Fruit fly (Drosophila melanogaster) whole organism, embryonic: ENCODE measurements around the gene fbl.

Experiments used
- Blimp-1 ChIP-seq: fragments of 200-800 bp; sonication (Bioruptor generic); optimal IDR thresholded peaks from 3 replicates; lab custom pipeline; 2018; ENCODE audit warnings: missing biosample characterization, missing genetic modification characterization, mild to moderate bottlenecking, moderate library complexity, missing genetic modification reagents
- CG10209 ChIP-seq: fragments of 200-800 bp; sonication (Bioruptor generic); optimal IDR thresholded peaks from 3 replicates; lab custom pipeline; 2017; ENCODE audit warnings: missing biosample characterization, mild to moderate bottlenecking, missing genetic modification characterization, missing genetic modification reagents
- CG10565 ChIP-seq: fragments of 200-800 bp; sonication (Bioruptor generic); optimal IDR thresholded peaks from 3 replicates; lab custom pipeline; 2016; ENCODE audit warnings: missing biosample characterization, mild to moderate bottlenecking, missing genetic modification characterization
- CG11456 ChIP-seq: fragments of 200-800 bp; sonication (Bioruptor generic); IDR thresholded peaks from 3 replicates; pipeline ENCODE4 v1.3.6; 2022; ENCODE audit warnings: missing biosample characterization, missing genetic modification characterization
- CG11695 ChIP-seq: fragments of 200-800 bp; sonication (Bioruptor generic); IDR thresholded peaks from 3 replicates; pipeline ENCODE4 v1.3.6; 2022; ENCODE audit warnings: missing biosample characterization, missing genetic modification characterization
- CG12391 ChIP-seq: fragments of 200-800 bp; sonication (Bioruptor generic); optimal IDR thresholded peaks from 3 replicates; lab custom pipeline; 2018; ENCODE audit warnings: missing biosample characterization, mild to moderate bottlenecking, missing genetic modification characterization, moderate library complexity
- CG13775 ChIP-seq: fragments of 200-800 bp; sonication (Bioruptor generic); optimal IDR thresholded peaks from 3 replicates; lab custom pipeline; 2017; ENCODE audit warnings: missing biosample characterization, mild to moderate bottlenecking, missing genetic modification characterization
- CG14050 ChIP-seq: fragments of 200-800 bp; sonication (Bioruptor generic); IDR thresholded peaks from 3 replicates; pipeline ENCODE4 v1.3.6; 2022; ENCODE audit warnings: missing biosample characterization, missing genetic modification characterization
- CG18262 ChIP-seq: fragments of 200-800 bp; optimal IDR thresholded peaks from 3 replicates; lab custom pipeline; 2019; ENCODE audit warnings: missing biosample characterization, mild to moderate bottlenecking, missing genetic modification characterization, moderate library complexity
- CG30431 ChIP-seq: fragments of 200-800 bp; sonication (Bioruptor generic); optimal IDR thresholded peaks from 2 replicates; lab custom pipeline; 2017; ENCODE audit warnings: missing biosample characterization, missing genetic modification characterization
- CG3163 ChIP-seq: fragments of 200-800 bp; sonication (Bioruptor generic); optimal IDR thresholded peaks from 3 replicates; lab custom pipeline; 2016; ENCODE audit warnings: missing biosample characterization, missing genetic modification characterization
- CG3407 ChIP-seq: fragments of 200-800 bp; sonication (Bioruptor generic); optimal IDR thresholded peaks from 2 replicates; lab custom pipeline; 2018; ENCODE audit warnings: missing biosample characterization, mild to moderate bottlenecking, missing genetic modification characterization
- CG34224 ChIP-seq: fragments of 200-800 bp; sonication (Bioruptor generic); IDR thresholded peaks from 3 replicates; pipeline ENCODE4 v1.3.6; 2022; ENCODE audit warnings: missing biosample characterization, missing genetic modification characterization; ENCODE audit not compliant: partially characterized antibody
- CG4360 ChIP-seq: fragments of 200-800 bp; sonication (Bioruptor generic); IDR thresholded peaks from 2 replicates; pipeline ENCODE4 v1.3.6; 2022; ENCODE audit warnings: missing biosample characterization, missing genetic modification characterization
- CG5180 ChIP-seq: fragments of 200-800 bp; sonication (Bioruptor generic); optimal IDR thresholded peaks from 3 replicates; lab custom pipeline; 2017; ENCODE audit warnings: missing biosample characterization, missing genetic modification characterization, mild to moderate bottlenecking, moderate library complexity, missing genetic modification reagents
- CG7786 ChIP-seq: fragments of 200-800 bp; sonication (Bioruptor generic); optimal IDR thresholded peaks from 2 replicates; lab custom pipeline; 2016; ENCODE audit warnings: missing biosample characterization, missing genetic modification characterization
- CG7839 ChIP-seq: fragments of 200-800 bp; sonication (Bioruptor generic); optimal IDR thresholded peaks from 3 replicates; lab custom pipeline; 2018; ENCODE audit warnings: missing biosample characterization, mild to moderate bottlenecking, missing genetic modification characterization, moderate library complexity
- CG8388 ChIP-seq: fragments of 200-800 bp; sonication (Bioruptor generic); optimal IDR thresholded peaks from 2 replicates; lab custom pipeline; 2019; ENCODE audit warnings: missing biosample characterization, mild to moderate bottlenecking, missing genetic modification characterization, moderate library complexity
- CG8478 ChIP-seq: fragments of >200 bp; optimal IDR thresholded peaks from 2 replicates; lab custom pipeline; 2018
- CG9817 ChIP-seq: fragments of 200-800 bp; sonication (Bioruptor generic); optimal IDR thresholded peaks from 2 replicates; lab custom pipeline; 2018; ENCODE audit warnings: missing biosample characterization, mild to moderate bottlenecking, missing genetic modification characterization, moderate library complexity
- CrebB ChIP-seq: fragments of 200-800 bp; sonication (Bioruptor generic); optimal IDR thresholded peaks from 3 replicates; lab custom pipeline; 2018; ENCODE audit warnings: missing biosample characterization, mild to moderate bottlenecking, missing genetic modification characterization
- D19A ChIP-seq: fragments of 200-800 bp; optimal IDR thresholded peaks from 3 replicates; lab custom pipeline; 2019; ENCODE audit warnings: missing biosample characterization, mild to moderate bottlenecking, missing genetic modification characterization, moderate library complexity
- Doc2 ChIP-seq: fragments of 200-800 bp; sonication (Bioruptor generic); IDR thresholded peaks from 2 replicates; pipeline ENCODE4 v1.3.6; 2022; ENCODE audit warnings: missing biosample characterization, missing genetic modification characterization
- Hmr ChIP-seq: fragments of 200-800 bp; sonication (Bioruptor generic); optimal IDR thresholded peaks from 3 replicates; lab custom pipeline; 2017; ENCODE audit warnings: mild to moderate bottlenecking, missing biosample characterization, missing genetic modification reagents, missing genetic modification characterization
- Hmx ChIP-seq: fragments of 200-800 bp; sonication (Bioruptor generic); optimal IDR thresholded peaks from 2 replicates; lab custom pipeline; 2016; ENCODE audit warnings: missing biosample characterization, missing genetic modification characterization
- Meics ChIP-seq: fragments of 200-800 bp; sonication (Bioruptor generic); optimal IDR thresholded peaks from 2 replicates; lab custom pipeline; 2017; ENCODE audit warnings: missing biosample characterization, mild to moderate bottlenecking, missing genetic modification characterization
- Nf-YC ChIP-seq: fragments of 200-800 bp; optimal IDR thresholded peaks from 3 replicates; lab custom pipeline; 2019; ENCODE audit warnings: missing biosample characterization, mild to moderate bottlenecking, missing genetic modification characterization, moderate library complexity
- Opbp ChIP-seq: fragments of 200-800 bp; sonication (Bioruptor generic); IDR thresholded peaks from 3 replicates; pipeline ENCODE4 v1.3.6; 2022; ENCODE audit warnings: missing biosample characterization, missing genetic modification characterization; ENCODE audit not compliant: partially characterized antibody
- Pdp1 ChIP-seq, 2 experiments: fragments of 200-800 bp; sonication (Bioruptor generic); optimal IDR thresholded peaks; 3 replicates each; lab custom pipeline; 2016; ENCODE audit warnings: missing biosample characterization in 2 of 2, missing genetic modification characterization in 2 of 2, mild to moderate bottlenecking in 1 of 2, moderate library complexity in 1 of 2
- Rfx ChIP-seq: fragments of 200-800 bp; sonication (Bioruptor generic); IDR thresholded peaks from 2 replicates; pipeline ENCODE4 v1.3.6; 2022; ENCODE audit warnings: missing biosample characterization, missing genetic modification characterization
- cato ChIP-seq: fragments of 200-800 bp; sonication (Bioruptor generic); optimal IDR thresholded peaks from 2 replicates; lab custom pipeline; 2016; ENCODE audit warnings: missing biosample characterization, missing genetic modification characterization, borderline replicate concordance
- crol ChIP-seq: fragments of 200-800 bp; sonication (Bioruptor generic); IDR thresholded peaks from 2 replicates; pipeline ENCODE4 v1.3.6; 2022; ENCODE audit warnings: missing biosample characterization, missing genetic modification characterization
- dmrt11E ChIP-seq: fragments of 200-800 bp; sonication (Bioruptor generic); optimal IDR thresholded peaks from 3 replicates; lab custom pipeline; 2018; ENCODE audit warnings: missing biosample characterization, mild to moderate bottlenecking, missing genetic modification characterization, moderate library complexity
- fd102C ChIP-seq: fragments of 200-800 bp; sonication (Bioruptor generic); optimal IDR thresholded peaks from 2 replicates; lab custom pipeline; 2018; ENCODE audit warnings: missing biosample characterization, mild to moderate bottlenecking, missing genetic modification characterization, moderate library complexity
- fu2 ChIP-seq: fragments of 200-800 bp; sonication (Bioruptor generic); optimal IDR thresholded peaks from 2 replicates; lab custom pipeline; 2016; ENCODE audit warnings: missing biosample characterization, missing genetic modification characterization
- ham ChIP-seq: fragments of 200-800 bp; sonication (Bioruptor generic); IDR thresholded peaks from 2 replicates; pipeline ENCODE4 v1.3.6; 2022; ENCODE audit warnings: missing biosample characterization, missing genetic modification characterization
- jing ChIP-seq: fragments of 200-800 bp; sonication (Bioruptor generic); optimal IDR thresholded peaks from 2 replicates; lab custom pipeline; 2018; ENCODE audit warnings: missing biosample characterization, mild to moderate bottlenecking, missing genetic modification characterization
- lilli ChIP-seq: fragments of 200-800 bp; sonication (Bioruptor generic); optimal IDR thresholded peaks from 3 replicates; lab custom pipeline; 2016; ENCODE audit warnings: missing biosample characterization, missing genetic modification characterization
- lov ChIP-seq, 2 experiments: fragments of 200-800 bp in 1 of 2; fragments of >200 bp in 1 of 2; sonication (Bioruptor generic) in 1 of 2; IDR thresholded peaks in 1 of 2; optimal IDR thresholded peaks in 1 of 2; 2 replicates in 1 of 2; 3 replicates in 1 of 2; pipeline versions ENCODE4 v1.3.6 to Lab custom; 2017 to 2022; ENCODE audit warnings: missing biosample characterization in 1 of 2, missing genetic modification characterization in 1 of 2
- mirr ChIP-seq: fragments of 200-800 bp; sonication (Bioruptor generic); optimal IDR thresholded peaks from 3 replicates; lab custom pipeline; 2018; ENCODE audit warnings: missing biosample characterization, mild to moderate bottlenecking, missing genetic modification characterization
- org-1 ChIP-seq: fragments of 200-800 bp; sonication (Bioruptor generic); optimal IDR thresholded peaks from 2 replicates; lab custom pipeline; 2017; ENCODE audit warnings: missing biosample characterization, missing genetic modification characterization
- prd ChIP-seq, 3 experiments: fragments of >200 bp in 2 of 3; fragments of 200-800 bp in 1 of 3; sonication (Bioruptor generic) in 1 of 3; optimal IDR thresholded peaks in 2 of 3; IDR thresholded peaks in 1 of 3; 2 replicates in 2 of 3; 3 replicates in 1 of 3; pipeline versions ENCODE4 v1.3.6 to Lab custom; 2017 to 2022; ENCODE audit warnings: missing biosample characterization in 1 of 3, missing genetic modification characterization in 1 of 3
- sim ChIP-seq: fragments of 200-800 bp; sonication (Bioruptor generic); IDR thresholded peaks from 2 replicates; pipeline ENCODE4 v1.3.6; 2022; ENCODE audit warnings: missing biosample characterization, missing genetic modification characterization
- slbo ChIP-seq: fragments of 200-800 bp; sonication (Bioruptor generic); IDR thresholded peaks from 2 replicates; pipeline ENCODE4 v1.3.6; 2022; ENCODE audit warnings: missing biosample characterization, missing genetic modification characterization
- stwl ChIP-seq: fragments of 200-800 bp; sonication (Bioruptor generic); optimal IDR thresholded peaks from 3 replicates; lab custom pipeline; 2018; ENCODE audit warnings: missing biosample characterization, mild to moderate bottlenecking, missing genetic modification characterization, moderate library complexity
- twi ChIP-seq: fragments of 200-800 bp; optimal IDR thresholded peaks from 2 replicates; lab custom pipeline; 2019; ENCODE audit warnings: missing biosample characterization, mild to moderate bottlenecking, missing genetic modification characterization, moderate library complexity
- unpg ChIP-seq: fragments of 200-800 bp; sonication (Bioruptor generic); optimal IDR thresholded peaks from 3 replicates; lab custom pipeline; 2018; ENCODE audit warnings: missing biosample characterization, mild to moderate bottlenecking, missing genetic modification characterization, moderate library complexity
- zen ChIP-seq: fragments of 200-800 bp; sonication (Bioruptor generic); optimal IDR thresholded peaks from 3 replicates; lab custom pipeline; 2018; ENCODE audit warnings: missing biosample characterization, mild to moderate bottlenecking, missing genetic modification characterization, moderate library complexity

fbl gene

DNA sequence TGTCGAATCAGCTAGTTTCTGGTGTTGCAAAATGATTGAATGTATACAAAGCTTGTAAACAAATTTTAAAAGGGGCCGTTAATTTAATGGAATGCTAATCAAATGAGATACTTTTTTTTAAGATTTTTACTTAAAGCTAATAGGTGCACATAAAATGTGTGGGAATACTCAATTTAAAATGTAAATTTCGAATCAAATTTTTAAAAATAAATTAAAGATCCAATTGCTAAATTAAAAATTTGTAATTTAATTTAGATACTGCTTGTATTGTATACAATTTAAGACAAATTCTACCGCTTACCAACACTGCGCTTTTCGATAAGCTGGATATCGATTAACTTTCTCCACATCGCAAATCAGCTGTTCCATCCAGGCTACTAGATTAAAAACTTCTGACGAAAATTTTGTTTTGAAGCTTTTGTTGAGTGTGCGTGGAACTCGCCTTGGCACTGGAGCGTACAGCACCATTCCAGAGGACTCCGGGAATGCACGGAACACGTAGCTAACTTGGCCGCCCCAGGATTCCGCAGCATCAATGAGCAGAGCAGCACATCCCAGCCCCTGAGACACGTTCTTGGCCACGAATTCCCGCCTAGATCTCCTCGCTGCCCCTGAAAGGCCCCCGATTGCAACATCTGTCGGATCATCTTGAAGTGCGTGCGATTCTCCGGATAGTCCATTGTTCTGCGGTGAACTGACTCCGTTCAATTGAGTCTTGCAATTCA is at the start of gene fbl, which contains the start of gene CG5498 (continued):
- peak; percentile 63; the same call in 1 of the 2 replicates for TF ChIP-seq slbo
- TF ChIP-seq CG14050 (GFP tag; lab: Robert Waterston, UW) = no peak
- TF ChIP-seq unpg (GFP tag; lab: Kevin White, UChicago) = peak; percentile 65
- TF ChIP-seq prd (optimal IDR thresholded peaks at IDR 0.05; lab: Kevin White, UChicago) = no peak
- TF ChIP-seq prd (GFP tag; IDR thresholded peaks at IDR 0.05; lab: Robert Waterston, UW) = peak; percentile 63
- TF ChIP-seq zen = peak; percentile 34
- TF ChIP-seq lov (optimal IDR thresholded peaks at IDR 0.05; lab: Kevin White, UChicago) = no peak
- no peak for TF ChIP-seq lov (GFP tag; IDR thresholded peaks at IDR 0.05; lab: Robert Waterston, UW)
- peak; percentile 64 for TF ChIP-seq Rfx
- peak; percentile 8 to 45 for TF ChIP-seq Pdp1 (GFP tag; optimal IDR thresholded peaks at IDR 0.05; lab: Kevin White, UChicago)
- TF ChIP-seq CG5180 (GFP tag; lab: Kevin White, UChicago) = peak; percentile 7
- TF ChIP-seq CrebB (tag; lab: Kevin White, UChicago) = no peak
- peak; percentile 61 for TF ChIP-seq dmrt11E
- peak; percentile 71 for TF ChIP-seq CG18262 (tag; lab: Kevin White, UChicago)
- TF ChIP-seq crol (GFP tag; lab: Robert Waterston, UW) = 0 out of 2 replicates have a peak, but pooled peaks have one; percentile 34
- no peak for TF ChIP-seq Opbp (GFP tag; lab: Robert Waterston, UW)
- TF ChIP-seq Hmr (GFP tag; lab: Kevin White, UChicago) = peak; percentile 78
- TF ChIP-seq CG11695 = peak; percentile 65; the same call in 2 of the 3 replicates
- TF ChIP-seq CG7786 (GFP tag; lab: Kevin White, UChicago) = peak; percentile 38
- peak; percentile 80 for TF ChIP-seq CG12391 (tag; lab: Kevin White, UChicago)
- TF ChIP-seq mirr (GFP tag; lab: Kevin White, UChicago) = peak; percentile 6
- peak; percentile 37; the same call in 1 of the 3 replicates for TF ChIP-seq CG34224 (GFP tag; lab: Robert Waterston, UW)
- peak; percentile 47 for TF ChIP-seq cato (GFP tag; lab: Kevin White, UChicago)
- TF ChIP-seq sim (GFP tag; lab: Robert Waterston, UW) = no peak
- TF ChIP-seq CG8478 (lab: Kevin White, UChicago) = no peak
- TF ChIP-seq CG30431 = no peak
- no peak for TF ChIP-seq jing (GFP tag; lab: Kevin White, UChicago)
- TF ChIP-seq D19A (tag; lab: Kevin White, UChicago) = peak; percentile 54
- TF ChIP-seq twi = peak; percentile 19
- TF ChIP-seq CG10209 = peak; percentile 45
- peak; percentile 47 for TF ChIP-seq CG8388 (GFP tag; lab: Kevin White, UChicago)
- TF ChIP-seq Doc2 = no peak
- TF ChIP-seq Nf-YC (tag; lab: Kevin White, UChicago) = peak; percentile 68
- TF ChIP-seq lilli (GFP tag; lab: Kevin White, UChicago) = peak; percentile 83
- no peak for TF ChIP-seq CG3407 (GFP tag; lab: Kevin White, UChicago)
- TF ChIP-seq fu2 (GFP tag; lab: Kevin White, UChicago) = no peak
- no peak for TF ChIP-seq CG10565 (GFP tag; lab: Kevin White, UChicago)
- TF ChIP-seq CG4360 (GFP tag; lab: Robert Waterston, UW) = no peak
- peak; percentile 71 for TF ChIP-seq Meics (GFP tag; lab: Kevin White, UChicago)
- TF ChIP-seq fd102C (GFP tag; lab: Kevin White, UChicago) = no peak
- peak; percentile 63 for TF ChIP-seq Blimp-1 (GFP tag; lab: Kevin White, UChicago)
- TF ChIP-seq CG9817 (tag; lab: Kevin White, UChicago) = peak; percentile 40
- no peak for TF ChIP-seq CG3163 (GFP tag; lab: Kevin White, UChicago)
- TF ChIP-seq Hmx (GFP tag; lab: Kevin White, UChicago) = peak; percentile 11
- peak; percentile 74 for TF ChIP-seq CG7839 (tag; lab: Kevin White, UChicago)
- TF ChIP-seq CG13775 (GFP tag; lab: Kevin White, UChicago) = peak; percentile 75
- TF ChIP-seq ham (GFP tag; lab: Robert Waterston, UW) = no peak
- peak; percentile 96 for TF ChIP-seq stwl (tag; lab: Kevin White, UChicago)
- TF ChIP-seq CG11456 (GFP tag; lab: Robert Waterston, UW) = no peak
- peak; percentile 8 for TF ChIP-seq org-1
